Fruit fly (Drosophila melanogaster): Measurements from ENCODE around the gene CG42327.

Gene CG42327

DNA sequence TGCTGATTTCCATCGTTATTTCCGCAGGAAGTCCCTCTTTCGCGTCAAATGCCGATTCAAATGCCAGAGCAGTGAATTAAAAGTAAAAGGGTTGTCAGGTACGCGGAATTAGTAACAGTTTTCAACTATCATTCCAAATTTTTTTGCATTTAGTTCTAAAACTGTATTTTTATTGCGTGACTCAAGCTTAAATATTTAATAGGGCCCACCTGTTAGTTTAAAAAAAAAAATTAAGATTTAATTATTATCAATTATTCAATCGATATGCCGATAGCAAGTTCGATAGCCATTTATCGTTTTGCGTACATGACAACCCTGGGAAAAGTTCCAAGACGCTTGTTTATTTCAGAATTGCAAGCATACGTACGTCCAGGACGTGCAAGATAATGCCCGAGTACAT is 32.9 kb upstream of the CG42327 start, which contains the start of gene CG14711 (continued):
- TF ChIP-seq CG4328 (GFP tag; optimal IDR thresholded peaks at IDR 0.05) (peak; percentile 82), p53 (GFP tag; optimal IDR thresholded peaks at IDR 0.05) (no peak), eyg (GFP tag; optimal IDR thresholded peaks at IDR 0.05) (peak; percentile 38), Gsc (GFP tag; IDR thresholded peaks at IDR 0.05) (no peak), CG9876 (GFP tag; optimal IDR thresholded peaks at IDR 0.05) (peak; percentile 54), inv (GFP tag; IDR thresholded peaks at IDR 0.05; ENCODE audit: partially characterized antibody) (peak; percentile 69), CG4820 (GFP tag; optimal IDR thresholded peaks at IDR 0.05) (peak; percentile 83), rib (GFP tag; IDR thresholded peaks at IDR 0.05) (peak; percentile 81), cato (GFP tag; optimal IDR thresholded peaks at IDR 0.05; ENCODE audit: borderline replicate concordance) (peak; percentile 72), dpn (GFP tag; optimal IDR thresholded peaks at IDR 0.05) (peak; percentile 67 to 89), Side (GFP tag; optimal IDR thresholded peaks at IDR 0.05) (peak; percentile 45), gcm (GFP tag; optimal IDR thresholded peaks at IDR 0.05) (no peak), Stat92E (GFP tag; optimal IDR thresholded peaks at IDR 0.05) (peak in 1 of 3 experiments; percentile 71), Ets65A (GFP tag) (peak; percentile 97), pho (GFP tag; optimal IDR thresholded peaks at IDR 0.05) (peak; percentile 75), dmrt99B (tag; optimal IDR thresholded peaks at IDR 0.05) (no peak), CG11504 (tag; optimal IDR thresholded peaks at IDR 0.05) (peak; percentile 84), Hr3 (GFP tag; optimal IDR thresholded peaks at IDR 0.05) (peak; percentile 89), Sox102F (GFP tag; optimal IDR thresholded peaks at IDR 0.05) (no peak), CG34422 (GFP tag; IDR thresholded peaks at IDR 0.05) (peak; percentile 82), vfl (GFP tag; optimal IDR thresholded peaks at IDR 0.05) (peak; percentile 79), Ravus (GFP tag; IDR thresholded peaks at IDR 0.05) (no peak), CkIIα-i1 (GFP tag; IDR thresholded peaks at IDR 0.05) (no peak), Jarid2 (GFP tag; optimal IDR thresholded peaks at IDR 0.05) (no peak), CG12155 (GFP tag; optimal IDR thresholded peaks at IDR 0.05) (peak; percentile 85), CG12391 (tag; optimal IDR thresholded peaks at IDR 0.05) (peak; percentile 93), CG18476 (GFP tag; optimal IDR thresholded peaks at IDR 0.05) (peak; percentile 80), pita (GFP tag; optimal IDR thresholded peaks at IDR 0.05) (no peak), sens (GFP tag) (peak; percentile 97), CG11085 (GFP tag; IDR thresholded peaks at IDR 0.05) (peak; percentile 59; the same call in 1 of the 2 replicates), CG16815 (GFP tag; optimal IDR thresholded peaks at IDR 0.05) (peak; percentile 69), Elba2 (GFP tag; optimal IDR thresholded peaks at IDR 0.05) (no peak), sim (GFP tag; IDR thresholded peaks at IDR 0.05) (peak; percentile 72), Nf-YA (GFP tag; IDR thresholded peaks at IDR 0.05) (peak; percentile 72), vnd (GFP tag; IDR thresholded peaks at IDR 0.05; ENCODE audit: partially characterized antibody) (peak; percentile 79), CG4282 (GFP tag; optimal IDR thresholded peaks at IDR 0.05) (no peak), CTCF (GFP tag; optimal IDR thresholded peaks at IDR 0.05) (peak; percentile 6), CG12104 (GFP tag; optimal IDR thresholded peaks at IDR 0.05) (peak; percentile 74), Doc2 (GFP tag; IDR thresholded peaks at IDR 0.05) (no peak), B-H1 (GFP tag; IDR thresholded peaks at IDR 0.05) (peak; percentile 67; the same call in 2 of the 3 replicates), ro (GFP tag; IDR thresholded peaks at IDR 0.05) (no peak; the same call in 1 of the 2 replicates), CG7271 (tag; optimal IDR thresholded peaks at IDR 0.05) (peak; percentile 59), tll (GFP tag; optimal IDR thresholded peaks at IDR 0.05) (peak in 1 of 2 experiments; percentile 10), mam (GFP tag; optimal IDR thresholded peaks at IDR 0.05) (peak; percentile 63), HLH54F (GFP tag; optimal IDR thresholded peaks at IDR 0.05) (peak; percentile 61), CoRest (tag; optimal IDR thresholded peaks at IDR 0.05) (peak; percentile 91), CG1602 (GFP tag; optimal IDR thresholded peaks at IDR 0.05) (peak; percentile 85), Sin3A (optimal IDR thresholded peaks at IDR 0.05) (peak; percentile 40), PHDP (tag; optimal IDR thresholded peaks at IDR 0.05) (peak; percentile 90), slou (GFP tag; optimal IDR thresholded peaks at IDR 0.05) (peak; percentile 66), CG14860 (GFP tag; IDR thresholded peaks at IDR 0.05; ENCODE audit: partially characterized antibody) (peak; percentile 76; the same call in 2 of the 3 replicates), CG17802 (tag; optimal IDR thresholded peaks at IDR 0.05) (peak; percentile 45)
